Worm (Caenorhabditis elegans): ENCODE measurements around the gene K08D10.10.
"Not testable (repeated sequence)": the region's sequence is repeated elsewhere in the genome, so short reads cannot be mapped to it uniquely, and the experiment has no call there.

ce11 chrIV:4142986-4143385 is 9.0 kb upstream of the K08D10.10 start, which contains the start of gene F49F1.12:
- not testable (repeated sequence) for TF ChIP-seq aly-1 (tag; optimal IDR thresholded peaks at IDR 0.05); ama-1 (optimal IDR thresholded peaks at IDR 0.05); B0310.2 (tag; optimal IDR thresholded peaks at IDR 0.05); ceh-13 (GFP tag; optimal IDR thresholded peaks at IDR 0.05); scrt-1 (GFP tag; IDR thresholded peaks at IDR 0.05); tbx-11 (GFP tag; IDR thresholded peaks at IDR 0.05); tra-4 (tag; optimal IDR thresholded peaks at IDR 0.05); tbx-37 (GFP tag; conservative IDR thresholded peaks at IDR 0.05)

Data from whole organism, early embryonic.